Fruit fly (Drosophila melanogaster): ENCODE measurements around the gene Kap-alpha1.

Kap-alpha1 gene

dm6 chr3L:19807103-19807502, at the start of gene Kap-alpha1, which contains the start of gene CG14104 (continued):
- TF ChIP-seq Sox102F (GFP tag; optimal IDR thresholded peaks at IDR 0.05) (no peak), CG9437 (GFP tag; optimal IDR thresholded peaks at IDR 0.05) (no peak), CG2875 (GFP tag; optimal IDR thresholded peaks at IDR 0.05) (no peak), vnd (GFP tag; IDR thresholded peaks at IDR 0.05; ENCODE audit: partially characterized antibody) (peak; percentile 62), NC2β (GFP tag; optimal IDR thresholded peaks at IDR 0.05) (no peak), crol (GFP tag; IDR thresholded peaks at IDR 0.05) (no peak), CG6689 (GFP tag; IDR thresholded peaks at IDR 0.05) (no peak), seq (GFP tag; IDR thresholded peaks at IDR 0.05) (no peak), Bgb (GFP tag; IDR thresholded peaks at IDR 0.05; ENCODE audit: partially characterized antibody) (peak; percentile 65; the same call in 1 of the 2 replicates), pros (GFP tag; optimal IDR thresholded peaks at IDR 0.05) (no peak), CG7963 (GFP tag; IDR thresholded peaks at IDR 0.05; ENCODE audit: partially characterized antibody) (0 out of 3 replicates have a peak, but pooled peaks have one; percentile 23), CG4854 (GFP tag; optimal IDR thresholded peaks at IDR 0.05) (no peak), unpg (GFP tag; optimal IDR thresholded peaks at IDR 0.05) (no peak), Atf-2 (GFP tag; optimal IDR thresholded peaks at IDR 0.05) (no peak), CG6683 (GFP tag; optimal IDR thresholded peaks at IDR 0.05) (no peak), wek (GFP tag; optimal IDR thresholded peaks at IDR 0.05) (no peak), CoRest (tag; optimal IDR thresholded peaks at IDR 0.05) (no peak), stc (GFP tag; IDR thresholded peaks at IDR 0.05) (no peak), luna (GFP tag; optimal IDR thresholded peaks at IDR 0.05) (no peak), hb (GFP tag; IDR thresholded peaks at IDR 0.05; ENCODE audit: partially characterized antibody) (peak; percentile 49; the same call in 1 of the 3 replicates), dati (GFP tag; IDR thresholded peaks at IDR 0.05) (no peak), dan (GFP tag; IDR thresholded peaks at IDR 0.05) (no peak), fd96Cb (tag; optimal IDR thresholded peaks at IDR 0.05) (no peak), prd (optimal IDR thresholded peaks at IDR 0.05) (no peak), prd (GFP tag; IDR thresholded peaks at IDR 0.05) (no peak), CrebB (tag; optimal IDR thresholded peaks at IDR 0.05) (no peak), fru (optimal IDR thresholded peaks at IDR 0.05) (no peak), Elba2 (GFP tag; optimal IDR thresholded peaks at IDR 0.05) (peak; percentile 100), sc (optimal IDR thresholded peaks at IDR 0.05) (no peak), sc (GFP tag; optimal IDR thresholded peaks at IDR 0.05) (no peak), NC2α (GFP tag; optimal IDR thresholded peaks at IDR 0.05) (no peak), CG11456 (GFP tag; IDR thresholded peaks at IDR 0.05) (no peak), Med (GFP tag) (peak; percentile 85), CG18011 (GFP tag; optimal IDR thresholded peaks at IDR 0.05) (no peak), croc (GFP tag; conservative IDR thresholded peaks at IDR 0.05) (no peak), Doc3 (GFP tag; IDR thresholded peaks at IDR 0.05; ENCODE audit: partially characterized antibody) (peak; percentile 64), twi (tag; optimal IDR thresholded peaks at IDR 0.05) (no peak), ssp (GFP tag; IDR thresholded peaks at IDR 0.05) (no peak), CG13624 (GFP tag; optimal IDR thresholded peaks at IDR 0.05) (no peak), gfzf (GFP tag; optimal IDR thresholded peaks at IDR 0.05) (peak; percentile 11), Ada2b (GFP tag; IDR thresholded peaks at IDR 0.05) (no peak), tna (GFP tag; IDR thresholded peaks at IDR 0.05; ENCODE audit: partially characterized antibody) (peak; percentile 43; the same call in 1 of the 2 replicates), ato (GFP tag; IDR thresholded peaks at IDR 0.05; ENCODE audit: partially characterized antibody) (peak; percentile 16; the same call in 1 of the 2 replicates), stwl (tag; optimal IDR thresholded peaks at IDR 0.05) (peak; percentile 56), sima (GFP tag; optimal IDR thresholded peaks at IDR 0.05) (no peak), Neu2 (GFP tag; optimal IDR thresholded peaks at IDR 0.05; ENCODE audit: borderline replicate concordance) (no peak), CG12071 (GFP tag; optimal IDR thresholded peaks at IDR 0.05) (no peak), CG14014 (GFP tag; IDR thresholded peaks at IDR 0.05) (no peak), yki (optimal IDR thresholded peaks at IDR 0.05) (no peak), Six4 (GFP tag; optimal IDR thresholded peaks at IDR 0.05) (no peak), CG9609 (GFP tag; optimal IDR thresholded peaks at IDR 0.05) (no peak), Meics (GFP tag; optimal IDR thresholded peaks at IDR 0.05) (no peak)

Measured in whole organism, embryonic.